Fruit fly (Drosophila melanogaster) whole organism, embryonic: ENCODE results near the gene CG15336.

Source experiments
- CG11723 ChIP-seq: fragments of 200-800 bp; sonication (Bioruptor generic); optimal IDR thresholded peaks from 2 replicates; lab custom pipeline; 2017; ENCODE audit warnings: missing biosample characterization, mild to moderate bottlenecking, missing genetic modification characterization
- CG4707 ChIP-seq: fragments of 200-800 bp; sonication (Bioruptor generic); optimal IDR thresholded peaks from 2 replicates; lab custom pipeline; 2018; ENCODE audit warnings: missing biosample characterization, mild to moderate bottlenecking, missing genetic modification characterization, moderate library complexity
- Doc3 ChIP-seq: fragments of 200-800 bp; sonication (Bioruptor generic); IDR thresholded peaks from 3 replicates; pipeline ENCODE4 v1.3.6; 2022; ENCODE audit warnings: missing biosample characterization, missing genetic modification characterization; ENCODE audit not compliant: partially characterized antibody
- Dref ChIP-seq: fragments of 200-800 bp; sonication (Bioruptor generic); IDR thresholded peaks from 2 replicates; pipeline ENCODE4 v1.3.6; 2022; ENCODE audit warnings: missing biosample characterization, missing genetic modification characterization
- Ets65A ChIP-seq: fragments of 200-800 bp; sonication (Bioruptor generic); peaks from one replicate; lab custom pipeline; 2016; ENCODE audit warnings: missing biosample characterization, missing genetic modification characterization
- Med ChIP-seq: fragments of 200-800 bp; sonication (Bioruptor generic); peaks from one replicate; lab custom pipeline; 2016; ENCODE audit warnings: missing biosample characterization, missing genetic modification characterization, mild to moderate bottlenecking, inconsistent platforms, moderate library complexity
- crol ChIP-seq: fragments of 200-800 bp; sonication (Bioruptor generic); IDR thresholded peaks from 2 replicates; pipeline ENCODE4 v1.3.6; 2022; ENCODE audit warnings: missing biosample characterization, missing genetic modification characterization
- nau ChIP-seq: fragments of 200-800 bp; sonication (Bioruptor generic); optimal IDR thresholded peaks from 3 replicates; lab custom pipeline; 2017; ENCODE audit warnings: missing biosample characterization, mild to moderate bottlenecking, missing genetic modification characterization, missing genetic modification reagents
- psq ChIP-seq: fragments of 200-800 bp; sonication (Bioruptor generic); optimal IDR thresholded peaks from 2 replicates; lab custom pipeline; 2017; ENCODE audit warnings: missing biosample characterization, missing genetic modification characterization
- toy ChIP-seq: fragments of 200-800 bp; sonication (Bioruptor generic); IDR thresholded peaks from 2 replicates; pipeline ENCODE4 v1.3.6; 2022; ENCODE audit warnings: missing biosample characterization, missing genetic modification characterization
- tx ChIP-seq: fragments of 200-800 bp; sonication (Bioruptor generic); optimal IDR thresholded peaks from 2 replicates; lab custom pipeline; 2016; ENCODE audit warnings: missing biosample characterization, missing genetic modification characterization

DNA sequence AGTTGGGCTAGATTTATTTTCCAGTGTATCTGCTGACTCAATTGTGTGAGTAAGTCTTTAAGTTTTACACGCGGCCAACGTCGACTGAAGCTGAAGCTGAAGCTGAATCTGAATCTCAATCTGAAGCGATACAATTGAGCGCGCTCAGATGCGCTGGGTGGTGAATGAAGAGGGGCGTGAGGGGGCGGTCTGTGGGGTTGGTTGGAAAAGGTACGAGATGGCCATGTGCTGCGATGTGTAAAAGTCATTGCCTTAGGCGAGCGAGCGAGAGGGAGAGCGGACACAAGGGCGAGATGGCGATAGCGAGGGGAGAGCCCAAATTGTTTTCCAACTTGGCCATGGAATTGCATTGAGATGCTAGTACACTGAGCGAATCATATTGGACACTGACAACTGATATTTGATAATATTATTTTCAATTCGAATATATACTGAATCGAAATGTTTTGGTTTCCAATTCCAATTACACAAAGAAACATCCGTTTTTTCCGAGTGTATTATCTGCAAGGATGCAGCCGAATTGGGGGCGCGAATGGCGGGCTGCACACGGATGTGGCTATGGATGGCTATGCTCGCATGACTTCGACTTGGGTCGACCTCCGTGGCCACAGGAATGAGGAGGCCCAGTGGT lies 49.0 kb downstream of the CG15336 start:
- TF ChIP-seq nau (GFP tag; lab: Kevin White, UChicago) (peak; percentile 11), crol (GFP tag; lab: Robert Waterston, UW) (peak; percentile 84), CG11723 (GFP tag; lab: Kevin White, UChicago) (no peak), Med (GFP tag; lab: Kevin White, UChicago) (peak; percentile 81), tx (GFP tag; lab: Kevin White, UChicago) (no peak), CG4707 (GFP tag; lab: Kevin White, UChicago) (no peak), psq (GFP tag; lab: Kevin White, UChicago) (no peak), Doc3 (GFP tag; lab: Robert Waterston, UW) (no peak), toy (GFP tag; lab: Robert Waterston, UW) (no peak), Ets65A (GFP tag; lab: Kevin White, UChicago) (peak; percentile 94), Dref (GFP tag; lab: Robert Waterston, UW) (no peak)
